Fruit fly (Drosophila melanogaster) whole organism: ENCODE data around the gene CG7304.

Source experiments
- CG8478 ChIP-seq: fragments of >200 bp; optimal IDR thresholded peaks from 2 replicates; lab custom pipeline; 2018; ENCODE audit warnings: inconsistent platforms
- EcR ChIP-seq, 2 experiments: fragments of >200 bp; optimal IDR thresholded peaks; 2 replicates each; lab custom pipeline; 2017; ENCODE audit warnings: missing biosample characterization in 2 of 2, missing genetic modification characterization in 2 of 2, missing genetic modification reagents in 2 of 2
- pan ChIP-seq: fragments of >200 bp; optimal IDR thresholded peaks from 2 replicates; lab custom pipeline; 2017
- psq ChIP-seq: fragments of >200 bp; optimal IDR thresholded peaks from 2 replicates; lab custom pipeline; 2017

DNA sequence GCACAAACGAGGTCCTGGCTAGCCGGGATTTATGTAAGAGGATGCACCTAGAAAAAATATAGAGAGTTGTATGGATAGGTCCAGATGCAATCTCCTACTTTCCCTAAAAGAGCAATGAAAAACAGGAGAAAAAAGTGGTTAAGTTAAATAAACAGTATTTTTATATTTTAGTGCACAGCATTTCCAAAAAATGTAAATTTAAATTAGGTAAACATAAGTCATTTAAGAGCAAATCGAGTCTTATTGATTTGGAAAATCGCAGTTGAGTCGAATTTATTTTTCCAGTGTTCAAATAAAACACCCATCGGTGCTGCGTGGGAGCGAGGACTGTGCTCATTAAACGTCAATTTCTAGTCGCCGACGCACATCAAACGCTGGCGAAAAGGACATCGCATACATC lies 13.8 kb upstream of the CG7304 start:
- TF ChIP-seq EcR (GFP tag; optimal IDR thresholded peaks at IDR 0.05; lab: Kevin White, UChicago) (no peak), psq (lab: Kevin White, UChicago) (no peak), pan (lab: Kevin White, UChicago) (no peak), CG8478 (no peak)
